Fruit fly (Drosophila melanogaster) whole organism, prepupa: ENCODE measurements around the gene CG43246.

Experiments
- Blimp-1 ChIP-seq: fragments of 200-800 bp; sonication (Bioruptor generic); optimal IDR thresholded peaks from 3 replicates; lab custom pipeline; 2017; ENCODE audit warnings: missing biosample characterization, missing genetic modification characterization, mild to moderate bottlenecking, moderate library complexity, missing genetic modification reagents
- CG10631 ChIP-seq: fragments of 200-800 bp; sonication (Bioruptor generic); optimal IDR thresholded peaks from 2 replicates; lab custom pipeline; 2016; ENCODE audit warnings: missing biosample characterization, missing genetic modification characterization
- CG11294 ChIP-seq: fragments of 200-800 bp; sonication (Bioruptor generic); IDR thresholded peaks from 2 replicates; pipeline ENCODE4 v1.3.6; 2022; ENCODE audit warnings: missing biosample characterization, missing genetic modification characterization
- CG11902 ChIP-seq: fragments of 200-800 bp; sonication (Bioruptor generic); optimal IDR thresholded peaks from 3 replicates; lab custom pipeline; 2016; ENCODE audit warnings: missing biosample characterization, missing genetic modification characterization
- CG15336 ChIP-seq: fragments of 200-800 bp; sonication (Bioruptor generic); IDR thresholded peaks from 2 replicates; pipeline ENCODE4 v1.3.6; 2022; ENCODE audit warnings: missing biosample characterization, missing genetic modification characterization
- CG1621 ChIP-seq: fragments of 200-800 bp; sonication (Bioruptor generic); optimal IDR thresholded peaks from 3 replicates; lab custom pipeline; 2018; ENCODE audit warnings: missing biosample characterization, mild to moderate bottlenecking, missing genetic modification characterization
- CG16779 ChIP-seq: fragments of 200-800 bp; sonication (Bioruptor generic); optimal IDR thresholded peaks from 3 replicates; lab custom pipeline; 2017; ENCODE audit warnings: missing biosample characterization, mild to moderate bottlenecking, missing genetic modification characterization
- CG32006 ChIP-seq: fragments of 200-800 bp; sonication (Bioruptor generic); optimal IDR thresholded peaks from 3 replicates; lab custom pipeline; 2017; ENCODE audit warnings: missing biosample characterization, mild to moderate bottlenecking, missing genetic modification characterization
- CG34406 ChIP-seq: fragments of 200-800 bp; sonication (Bioruptor generic); optimal IDR thresholded peaks from 3 replicates; lab custom pipeline; 2016; ENCODE audit warnings: missing biosample characterization, missing genetic modification characterization
- CG4318 ChIP-seq: fragments of 200-800 bp; sonication (Bioruptor generic); optimal IDR thresholded peaks from 3 replicates; lab custom pipeline; 2017; ENCODE audit warnings: missing biosample characterization, mild to moderate bottlenecking, missing genetic modification characterization
- CG6792 ChIP-seq: fragments of 200-800 bp; sonication (Bioruptor generic); optimal IDR thresholded peaks from 3 replicates; lab custom pipeline; 2016; ENCODE audit warnings: missing biosample characterization, missing genetic modification characterization
- CG6808 ChIP-seq: fragments of 200-800 bp; sonication (Bioruptor generic); optimal IDR thresholded peaks from 3 replicates; lab custom pipeline; 2017; ENCODE audit warnings: missing biosample characterization, missing genetic modification characterization, mild to moderate bottlenecking, moderate library complexity, missing genetic modification reagents
- CG7368 ChIP-seq: fragments of 200-800 bp; sonication (Bioruptor generic); optimal IDR thresholded peaks from 3 replicates; lab custom pipeline; 2016; ENCODE audit warnings: missing biosample characterization, missing genetic modification characterization
- CG8119 ChIP-seq: fragments of 200-800 bp; sonication (Bioruptor generic); IDR thresholded peaks from 3 replicates; pipeline ENCODE4 v1.3.6; 2022; ENCODE audit warnings: missing biosample characterization, missing genetic modification characterization
- Eip75B ChIP-seq: fragments of 200-800 bp; sonication (Bioruptor generic); optimal IDR thresholded peaks from 3 replicates; lab custom pipeline; 2016; ENCODE audit warnings: missing biosample characterization, missing genetic modification characterization
- Ets96B ChIP-seq: fragments of 200-800 bp; optimal IDR thresholded peaks from 2 replicates; lab custom pipeline; 2019; ENCODE audit warnings: missing biosample characterization, mild to moderate bottlenecking, missing genetic modification characterization, moderate library complexity
- Met ChIP-seq: fragments of 200-800 bp; sonication (Bioruptor generic); optimal IDR thresholded peaks from 3 replicates; lab custom pipeline; 2016; ENCODE audit warnings: missing biosample characterization, missing genetic modification characterization
- Smox ChIP-seq: fragments of 200-800 bp; sonication (Bioruptor generic); optimal IDR thresholded peaks from 3 replicates; lab custom pipeline; 2016; ENCODE audit warnings: missing biosample characterization, missing genetic modification characterization
- Sox102F ChIP-seq: fragments of 200-800 bp; sonication (Bioruptor generic); optimal IDR thresholded peaks from 2 replicates; lab custom pipeline; 2016; ENCODE audit warnings: missing biosample characterization, mild to moderate bottlenecking, missing genetic modification characterization
- Sox14 ChIP-seq: fragments of 200-800 bp; sonication (Bioruptor generic); optimal IDR thresholded peaks from 3 replicates; lab custom pipeline; 2016; ENCODE audit warnings: missing biosample characterization, missing genetic modification characterization
- Sox15 ChIP-seq: fragments of 200-800 bp; sonication (Bioruptor generic); optimal IDR thresholded peaks from 3 replicates; lab custom pipeline; 2016; ENCODE audit warnings: missing biosample characterization, missing genetic modification characterization
- achi ChIP-seq: fragments of 200-800 bp; sonication (Bioruptor generic); optimal IDR thresholded peaks from 3 replicates; lab custom pipeline; 2016; ENCODE audit warnings: missing biosample characterization, missing genetic modification characterization
- acj6 ChIP-seq: fragments of 200-800 bp; sonication (Bioruptor generic); optimal IDR thresholded peaks from 3 replicates; lab custom pipeline; 2016; ENCODE audit warnings: missing biosample characterization, missing genetic modification characterization
- esn ChIP-seq: fragments of 200-800 bp; sonication (Bioruptor generic); optimal IDR thresholded peaks from 2 replicates; lab custom pipeline; 2016; ENCODE audit warnings: missing biosample characterization, mild to moderate bottlenecking, missing genetic modification characterization, moderate library complexity
- fd59A ChIP-seq: fragments of 200-800 bp; sonication (Bioruptor generic); optimal IDR thresholded peaks from 2 replicates; lab custom pipeline; 2017; ENCODE audit warnings: missing biosample characterization, mild to moderate bottlenecking, missing genetic modification characterization, missing genetic modification reagents
- fd85E ChIP-seq: fragments of 200-800 bp; sonication (Bioruptor generic); optimal IDR thresholded peaks from 3 replicates; lab custom pipeline; 2016; ENCODE audit warnings: missing biosample characterization, missing genetic modification characterization
- fkh ChIP-seq: fragments of 200-800 bp; sonication (Bioruptor generic); optimal IDR thresholded peaks from 3 replicates; lab custom pipeline; 2017; ENCODE audit warnings: missing biosample characterization, mild to moderate bottlenecking, missing genetic modification characterization, moderate library complexity
- svp ChIP-seq: fragments of 200-800 bp; sonication (Bioruptor generic); peaks from one replicate; lab custom pipeline; 2016; ENCODE audit warnings: missing biosample characterization, missing genetic modification characterization
- vri ChIP-seq: fragments of 200-800 bp; sonication (Bioruptor generic); optimal IDR thresholded peaks from 3 replicates; lab custom pipeline; 2016; ENCODE audit warnings: missing biosample characterization, mild to moderate bottlenecking, missing genetic modification characterization

CG43246 gene

dm6 chr3L:14578896-14579295 is 42.5 kb downstream of the CG43246 start:
- no peak for TF ChIP-seq Ets96B (tag; lab: Kevin White, UChicago)
- peak; percentile 24 for TF ChIP-seq svp (GFP tag; lab: Kevin White, UChicago)
- TF ChIP-seq CG6808: no peak
- peak; percentile 10 for TF ChIP-seq fkh (GFP tag; lab: Kevin White, UChicago)

DNA sequence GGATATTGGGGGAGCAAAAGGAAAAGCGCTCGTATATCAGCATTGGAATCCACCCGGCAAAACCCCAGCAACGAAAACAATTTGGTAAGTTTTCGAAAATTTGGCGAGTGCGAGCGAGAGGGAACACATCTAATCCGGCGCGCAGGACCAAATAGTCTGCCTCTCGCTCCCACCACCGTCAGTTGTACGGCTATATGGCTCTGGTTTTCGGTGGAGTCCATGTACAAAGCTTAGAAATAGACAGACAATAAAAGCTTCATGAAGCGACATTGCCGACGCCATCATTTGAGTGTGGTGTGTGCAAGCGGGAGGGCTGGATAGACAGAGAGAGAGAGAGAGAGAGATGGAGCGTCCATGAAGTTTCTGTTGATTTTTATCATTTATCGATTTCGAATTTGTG is 43.9 kb downstream of the CG43246 start:
- no peak for TF ChIP-seq Sox102F
- no peak for TF ChIP-seq Smox
- no peak for TF ChIP-seq Eip75B (GFP tag; lab: Kevin White, UChicago)
- no peak for TF ChIP-seq CG6792
- TF ChIP-seq acj6 (GFP tag; lab: Kevin White, UChicago): no peak
- TF ChIP-seq CG10631 (GFP tag; lab: Kevin White, UChicago): no peak
- TF ChIP-seq CG32006 (GFP tag; lab: Kevin White, UChicago): no peak
- TF ChIP-seq CG4318 (GFP tag; lab: Kevin White, UChicago): no peak
- no peak for TF ChIP-seq CG16779
- TF ChIP-seq esn: no peak
- no peak for TF ChIP-seq CG11902 (GFP tag; lab: Kevin White, UChicago)
- no peak for TF ChIP-seq Sox14
- no peak for TF ChIP-seq fd59A (GFP tag; lab: Kevin White, UChicago)
- TF ChIP-seq Sox15 (GFP tag; lab: Kevin White, UChicago): no peak
- no peak for TF ChIP-seq Met (GFP tag; lab: Kevin White, UChicago)
- no peak for TF ChIP-seq achi (GFP tag; lab: Kevin White, UChicago)
- TF ChIP-seq vri (GFP tag; lab: Kevin White, UChicago): no peak
- no peak for TF ChIP-seq CG7368 (GFP tag; lab: Kevin White, UChicago)
- TF ChIP-seq CG1621 (tag; lab: Kevin White, UChicago): no peak
- TF ChIP-seq Blimp-1: no peak

DNA sequence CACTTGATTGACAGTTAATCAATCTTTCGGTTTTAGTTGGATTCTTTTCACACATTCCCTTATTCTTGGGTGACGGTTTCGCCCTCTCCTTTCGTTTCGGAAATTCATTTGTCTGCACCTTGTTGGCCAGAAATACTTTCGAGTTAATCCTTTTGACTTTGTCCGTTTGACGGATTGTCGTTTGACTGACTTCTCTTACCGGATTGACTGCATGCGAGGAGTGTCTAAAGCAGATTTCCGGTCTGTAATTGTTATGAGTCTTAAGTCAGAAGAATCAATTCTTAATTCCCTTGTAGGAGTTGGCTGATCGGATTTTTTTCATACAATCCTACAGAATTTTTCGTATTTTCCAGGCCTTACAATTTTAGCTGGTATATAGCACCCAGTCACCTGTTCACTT is 46.3 kb downstream of the CG43246 start:
- TF ChIP-seq esn (no peak), Sox15 (GFP tag; lab: Kevin White, UChicago) (no peak), CG6792 (no peak)

DNA sequence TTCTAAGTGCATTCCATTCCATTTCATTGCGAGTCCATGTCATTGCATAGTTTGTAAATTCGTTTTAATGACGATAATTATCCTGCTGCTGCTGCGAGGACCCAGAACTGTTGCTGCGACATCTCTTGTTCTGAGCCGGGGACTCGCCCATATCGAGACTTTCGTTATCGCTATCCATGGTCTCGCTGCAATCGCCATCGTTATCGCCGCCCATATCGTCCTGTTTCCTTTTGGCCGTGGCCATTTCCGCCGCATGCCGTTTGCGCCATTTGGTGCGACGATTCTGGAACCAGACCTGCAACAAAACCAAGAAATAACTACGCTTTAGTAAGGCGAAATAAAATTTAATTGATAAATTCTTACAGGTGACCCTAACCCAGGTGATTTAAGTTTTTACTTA is 47.4 kb downstream of the CG43246 start:
- TF ChIP-seq CG4318 (GFP tag; lab: Kevin White, UChicago) (no peak), CG11294 (GFP tag; lab: Robert Waterston, UW) (no peak), fd85E (GFP tag; lab: Kevin White, UChicago) (no peak), CG34406 (GFP tag; lab: Kevin White, UChicago) (no peak), CG8119 (GFP tag; lab: Robert Waterston, UW) (no peak), CG15336 (GFP tag; lab: Robert Waterston, UW) (no peak)
